Fruit fly (Drosophila melanogaster) whole organism, embryonic: Measurements from ENCODE around the gene CG14252.

Source experiments
- Adf1 ChIP-seq: fragments of 200-800 bp; sonication (Bioruptor generic); IDR thresholded peaks from 2 replicates; pipeline ENCODE4 v1.3.6; 2022; ENCODE audit warnings: missing biosample characterization, missing genetic modification characterization
- Bdp1 ChIP-seq: fragments of 200-800 bp; sonication (Bioruptor generic); optimal IDR thresholded peaks from 3 replicates; lab custom pipeline; 2016; ENCODE audit warnings: missing biosample characterization, missing genetic modification characterization
- CG15479 ChIP-seq: fragments of 200-800 bp; sonication (Bioruptor generic); optimal IDR thresholded peaks from 3 replicates; lab custom pipeline; 2019; ENCODE audit warnings: missing biosample characterization, mild to moderate bottlenecking, missing genetic modification characterization, moderate library complexity
- CG16779 ChIP-seq: fragments of 200-800 bp; sonication (Bioruptor generic); IDR thresholded peaks from 2 replicates; pipeline ENCODE4 v1.3.6; 2022; ENCODE audit warnings: missing biosample characterization, missing genetic modification characterization
- CG17359 ChIP-seq: fragments of 200-800 bp; sonication (Bioruptor generic); optimal IDR thresholded peaks from 3 replicates; lab custom pipeline; 2018; ENCODE audit warnings: missing biosample characterization, mild to moderate bottlenecking, missing genetic modification characterization, moderate library complexity
- CG18764 ChIP-seq: fragments of 200-800 bp; sonication (Bioruptor generic); optimal IDR thresholded peaks from 3 replicates; lab custom pipeline; 2016; ENCODE audit warnings: missing biosample characterization, missing genetic modification characterization
- CG2712 ChIP-seq: fragments of 200-800 bp; optimal IDR thresholded peaks from 3 replicates; lab custom pipeline; 2019; ENCODE audit warnings: missing biosample characterization, mild to moderate bottlenecking, missing genetic modification characterization, moderate library complexity
- CG30020 ChIP-seq: fragments of 200-800 bp; optimal IDR thresholded peaks from 2 replicates; lab custom pipeline; 2019; ENCODE audit warnings: missing biosample characterization, mild to moderate bottlenecking, missing genetic modification characterization, moderate library complexity
- CG42726 ChIP-seq: fragments of 200-800 bp; sonication (Bioruptor generic); IDR thresholded peaks from 2 replicates; pipeline ENCODE4 v1.3.6; 2022; ENCODE audit warnings: missing biosample characterization, missing genetic modification characterization; ENCODE audit not compliant: partially characterized antibody
- CG6254 ChIP-seq: fragments of 200-800 bp; sonication (Bioruptor generic); optimal IDR thresholded peaks from 3 replicates; lab custom pipeline; 2017; ENCODE audit warnings: mild to moderate bottlenecking, missing biosample characterization, missing genetic modification reagents, missing genetic modification characterization
- CG6791 ChIP-seq: fragments of 200-800 bp; sonication (Bioruptor generic); IDR thresholded peaks from 3 replicates; pipeline ENCODE4 v1.3.6; 2022; ENCODE audit warnings: missing biosample characterization, missing genetic modification characterization; ENCODE audit not compliant: partially characterized antibody
- CG7372 ChIP-seq: fragments of 200-800 bp; sonication (Bioruptor generic); IDR thresholded peaks from 2 replicates; pipeline ENCODE4 v1.3.6; 2022; ENCODE audit warnings: missing biosample characterization, missing genetic modification characterization
- CG7963 ChIP-seq: fragments of 200-800 bp; sonication (Bioruptor generic); IDR thresholded peaks from 3 replicates; pipeline ENCODE4 v1.3.6; 2022; ENCODE audit warnings: missing biosample characterization, missing genetic modification characterization; ENCODE audit not compliant: partially characterized antibody
- CG8924 ChIP-seq: fragments of 200-800 bp; optimal IDR thresholded peaks from 3 replicates; lab custom pipeline; 2019; ENCODE audit warnings: missing biosample characterization, mild to moderate bottlenecking, missing genetic modification characterization, moderate library complexity
- Elba2 ChIP-seq: fragments of 200-800 bp; sonication (Bioruptor generic); optimal IDR thresholded peaks from 3 replicates; lab custom pipeline; 2016; ENCODE audit warnings: missing biosample characterization, missing genetic modification characterization
- H2.0 ChIP-seq: fragments of 200-800 bp; sonication (Bioruptor generic); IDR thresholded peaks from 2 replicates; pipeline ENCODE4 v1.3.6; 2022; ENCODE audit warnings: missing biosample characterization, missing genetic modification characterization
- HmgZ ChIP-seq: fragments of 200-800 bp; sonication (Bioruptor generic); optimal IDR thresholded peaks from 2 replicates; lab custom pipeline; 2018; ENCODE audit warnings: missing biosample characterization, mild to moderate bottlenecking, missing genetic modification characterization
- Hsf ChIP-seq: fragments of 200-800 bp; sonication (Bioruptor generic); optimal IDR thresholded peaks from 3 replicates; lab custom pipeline; 2016; ENCODE audit warnings: missing biosample characterization, missing genetic modification characterization
- MESR4 ChIP-seq: fragments of 200-800 bp; sonication (Bioruptor generic); optimal IDR thresholded peaks from 2 replicates; lab custom pipeline; 2018; ENCODE audit warnings: missing biosample characterization, mild to moderate bottlenecking, missing genetic modification characterization, moderate library complexity
- Med ChIP-seq: fragments of 200-800 bp; sonication (Bioruptor generic); peaks from one replicate; lab custom pipeline; 2016; ENCODE audit warnings: missing biosample characterization, missing genetic modification characterization, mild to moderate bottlenecking, inconsistent platforms, moderate library complexity
- Opbp ChIP-seq: fragments of 200-800 bp; sonication (Bioruptor generic); IDR thresholded peaks from 3 replicates; pipeline ENCODE4 v1.3.6; 2022; ENCODE audit warnings: missing biosample characterization, missing genetic modification characterization; ENCODE audit not compliant: partially characterized antibody
- Scr ChIP-seq: fragments of 200-800 bp; sonication (Bioruptor generic); IDR thresholded peaks from 2 replicates; pipeline ENCODE4 v1.3.6; 2022; ENCODE audit warnings: missing biosample characterization, missing genetic modification characterization; ENCODE audit not compliant: partially characterized antibody
- Six4 ChIP-seq: fragments of 200-800 bp; sonication (Bioruptor generic); optimal IDR thresholded peaks from 2 replicates; lab custom pipeline; 2016; ENCODE audit warnings: missing biosample characterization, missing genetic modification characterization
- Spps ChIP-seq: fragments of 200-800 bp; sonication (Bioruptor generic); optimal IDR thresholded peaks from 2 replicates; lab custom pipeline; 2018; ENCODE audit warnings: missing biosample characterization, mild to moderate bottlenecking, missing genetic modification characterization
- amos ChIP-seq: fragments of 200-800 bp; sonication (Bioruptor generic); IDR thresholded peaks from 2 replicates; pipeline ENCODE4 v1.3.6; 2022; ENCODE audit warnings: missing biosample characterization, missing genetic modification characterization; ENCODE audit not compliant: partially characterized antibody
- bsh ChIP-seq, 2 experiments: fragments of 200-800 bp; sonication (Bioruptor generic); optimal IDR thresholded peaks; 2 replicates each; lab custom pipeline; 2017 to 2018; ENCODE audit warnings: mild to moderate bottlenecking in 2 of 2, missing biosample characterization in 2 of 2, missing genetic modification characterization in 2 of 2, moderate library complexity in 1 of 2
- cad ChIP-seq: fragments of >200 bp; optimal IDR thresholded peaks from 2 replicates; lab custom pipeline; 2017; ENCODE audit warnings: missing biosample characterization, missing genetic modification characterization
- corto ChIP-seq: fragments of 200-800 bp; sonication (Bioruptor generic); optimal IDR thresholded peaks from 2 replicates; lab custom pipeline; 2016; ENCODE audit warnings: missing biosample characterization, mild to moderate bottlenecking, missing genetic modification characterization, moderate library complexity
- eve ChIP-seq, 2 experiments: fragments of >200 bp; optimal IDR thresholded peaks; 2 replicates each; lab custom pipeline; 2017; ENCODE audit warnings: missing biosample characterization in 2 of 2, missing genetic modification characterization in 2 of 2
- exex ChIP-seq: fragments of 200-800 bp; sonication (Bioruptor generic); optimal IDR thresholded peaks from 4 replicates; lab custom pipeline; 2018; ENCODE audit warnings: missing biosample characterization, mild to moderate bottlenecking, missing genetic modification characterization, moderate library complexity
- fd3F ChIP-seq: fragments of 200-800 bp; sonication (Bioruptor generic); optimal IDR thresholded peaks from 2 replicates; lab custom pipeline; 2018; ENCODE audit warnings: missing biosample characterization, mild to moderate bottlenecking, missing genetic modification characterization, moderate library complexity
- gcm ChIP-seq: fragments of 200-800 bp; sonication (Bioruptor generic); optimal IDR thresholded peaks from 2 replicates; lab custom pipeline; 2019; ENCODE audit warnings: missing biosample characterization, mild to moderate bottlenecking, missing genetic modification characterization, moderate library complexity
- gt ChIP-seq: fragments of 200-800 bp; sonication (Bioruptor generic); IDR thresholded peaks from 2 replicates; pipeline ENCODE4 v1.3.6; 2022; ENCODE audit warnings: missing biosample characterization, missing genetic modification characterization
- inv ChIP-seq: fragments of 200-800 bp; sonication (Bioruptor generic); IDR thresholded peaks from 2 replicates; pipeline ENCODE4 v1.3.6; 2022; ENCODE audit warnings: missing biosample characterization, missing genetic modification characterization; ENCODE audit not compliant: partially characterized antibody
- jumu ChIP-seq: fragments of 200-800 bp; sonication (Bioruptor generic); optimal IDR thresholded peaks from 3 replicates; lab custom pipeline; 2016; ENCODE audit warnings: missing biosample characterization, missing genetic modification characterization
- knrl ChIP-seq: fragments of 200-800 bp; sonication (Bioruptor generic); IDR thresholded peaks from 3 replicates; pipeline ENCODE4 v1.3.6; 2022; ENCODE audit warnings: missing biosample characterization, missing genetic modification characterization; ENCODE audit not compliant: partially characterized antibody
- nerfin-1 ChIP-seq: fragments of 200-800 bp; sonication (Bioruptor generic); optimal IDR thresholded peaks from 3 replicates; lab custom pipeline; 2019; ENCODE audit warnings: missing biosample characterization, mild to moderate bottlenecking, missing genetic modification characterization, moderate library complexity
- nerfin-2 ChIP-seq: fragments of 200-800 bp; sonication (Bioruptor generic); IDR thresholded peaks from 2 replicates; pipeline ENCODE4 v1.3.6; 2022; ENCODE audit warnings: missing biosample characterization, missing genetic modification characterization; ENCODE audit not compliant: partially characterized antibody
- pb ChIP-seq: fragments of 200-800 bp; sonication (Bioruptor generic); optimal IDR thresholded peaks from 3 replicates; lab custom pipeline; 2016; ENCODE audit warnings: missing biosample characterization, missing genetic modification characterization
- sens ChIP-seq: fragments of 200-800 bp; sonication (Bioruptor generic); peaks from one replicate; lab custom pipeline; 2016; ENCODE audit warnings: missing biosample characterization, missing genetic modification characterization
- sima ChIP-seq: fragments of 200-800 bp; sonication (Bioruptor generic); optimal IDR thresholded peaks from 2 replicates; lab custom pipeline; 2016; ENCODE audit warnings: missing biosample characterization, missing genetic modification characterization
- slp2 ChIP-seq: fragments of 200-800 bp; sonication (Bioruptor generic); optimal IDR thresholded peaks from 2 replicates; lab custom pipeline; 2016; ENCODE audit warnings: missing biosample characterization, missing genetic modification characterization
- sug ChIP-seq: fragments of 200-800 bp; optimal IDR thresholded peaks from 2 replicates; lab custom pipeline; 2019; ENCODE audit warnings: missing biosample characterization, mild to moderate bottlenecking, missing genetic modification characterization, moderate library complexity
- tup ChIP-seq: fragments of 200-800 bp; sonication (Bioruptor generic); optimal IDR thresholded peaks from 2 replicates; lab custom pipeline; 2016; ENCODE audit warnings: missing biosample characterization, mild to moderate bottlenecking, missing genetic modification characterization, moderate library complexity
- unpg ChIP-seq: fragments of 200-800 bp; sonication (Bioruptor generic); optimal IDR thresholded peaks from 3 replicates; lab custom pipeline; 2018; ENCODE audit warnings: missing biosample characterization, mild to moderate bottlenecking, missing genetic modification characterization, moderate library complexity
- usp ChIP-seq: fragments of >200 bp; optimal IDR thresholded peaks from 2 replicates; lab custom pipeline; 2017; ENCODE audit warnings: missing biosample characterization, missing genetic modification characterization
- vfl ChIP-seq: fragments of 200-800 bp; sonication (Bioruptor generic); optimal IDR thresholded peaks from 2 replicates; lab custom pipeline; 2016; ENCODE audit warnings: missing biosample characterization, missing genetic modification characterization
- vnd ChIP-seq: fragments of 200-800 bp; sonication (Bioruptor generic); IDR thresholded peaks from 3 replicates; pipeline ENCODE4 v1.3.6; 2022; ENCODE audit warnings: missing biosample characterization, missing genetic modification characterization; ENCODE audit not compliant: partially characterized antibody
- z ChIP-seq: fragments of 200-800 bp; sonication (Bioruptor generic); IDR thresholded peaks from 3 replicates; pipeline ENCODE4 v1.3.6; 2022; ENCODE audit warnings: missing biosample characterization, missing genetic modification characterization

The CG14252 gene

dm6 chr3R:26947296-26947880 lies 2.1 kb downstream of the CG14252 start, which contains the start of gene Spag1:
Spag1 (plus strand) TSS chr3R:26947830.
- TF ChIP-seq eve (GFP tag; optimal IDR thresholded peaks at IDR 0.05; lab: Kevin White, UChicago): peak in 1 of 2 experiments; percentile 85
- no peak for TF ChIP-seq CG16779 (GFP tag; lab: Robert Waterston, UW)
- TF ChIP-seq CG30020 (tag; lab: Kevin White, UChicago): no peak
- peak; percentile 77 for TF ChIP-seq Scr
- no peak for TF ChIP-seq HmgZ (tag; lab: Kevin White, UChicago)
- no peak for TF ChIP-seq Hsf (GFP tag; lab: Kevin White, UChicago)
- TF ChIP-seq exex: peak; percentile 61
- peak; percentile 52 for TF ChIP-seq CG6254 (GFP tag; lab: Kevin White, UChicago)
- TF ChIP-seq Elba2 (GFP tag; lab: Kevin White, UChicago): no peak
- no peak for TF ChIP-seq z (GFP tag; lab: Robert Waterston, UW)
- no peak for TF ChIP-seq Six4
- TF ChIP-seq gt: no peak
- TF ChIP-seq gcm (GFP tag; lab: Kevin White, UChicago): peak; percentile 61
- TF ChIP-seq jumu (GFP tag; lab: Kevin White, UChicago): no peak
- peak; percentile 68; the same call in 2 of the 3 replicates for TF ChIP-seq CG7963 (GFP tag; lab: Robert Waterston, UW)
- TF ChIP-seq sug (tag; lab: Kevin White, UChicago): peak; percentile 18
- peak; percentile 90 for TF ChIP-seq CG6791 (GFP tag; lab: Robert Waterston, UW)
- no peak for TF ChIP-seq CG18764 (GFP tag; lab: Kevin White, UChicago)
- TF ChIP-seq Spps (tag; lab: Kevin White, UChicago): peak; percentile 20
- no peak for TF ChIP-seq CG7372
- peak; percentile 64; the same call in 1 of the 2 replicates for TF ChIP-seq nerfin-2
- TF ChIP-seq corto (GFP tag; lab: Kevin White, UChicago): peak; percentile 55
- peak; percentile 82 for TF ChIP-seq amos
- TF ChIP-seq Bdp1: peak; percentile 100
- peak; percentile 35; the same call in 1 of the 2 replicates for TF ChIP-seq inv (GFP tag; lab: Robert Waterston, UW)
- TF ChIP-seq CG2712: peak; percentile 43
- TF ChIP-seq MESR4 (GFP tag; lab: Kevin White, UChicago): no peak
- no peak for TF ChIP-seq CG8924 (tag; lab: Kevin White, UChicago)
- peak; percentile 85; the same call in 1 of the 2 replicates for TF ChIP-seq CG42726
- no peak for TF ChIP-seq vfl (GFP tag; lab: Kevin White, UChicago)
- TF ChIP-seq Adf1 (GFP tag; lab: Robert Waterston, UW): no peak
- peak; percentile 69 for TF ChIP-seq sens (GFP tag; lab: Kevin White, UChicago)
- peak; percentile 51 for TF ChIP-seq Med (GFP tag; lab: Kevin White, UChicago)
- peak; percentile 76; the same call in 2 of the 3 replicates for TF ChIP-seq vnd (GFP tag; lab: Robert Waterston, UW)
- TF ChIP-seq fd3F (GFP tag; lab: Kevin White, UChicago): no peak
- TF ChIP-seq knrl (GFP tag; lab: Robert Waterston, UW): peak; percentile 66
- TF ChIP-seq tup (GFP tag; lab: Kevin White, UChicago): no peak
- TF ChIP-seq sima (GFP tag; lab: Kevin White, UChicago): no peak
- peak; percentile 32 for TF ChIP-seq nerfin-1 (tag; lab: Kevin White, UChicago)
- no peak for TF ChIP-seq cad (GFP tag; lab: Kevin White, UChicago)
- no peak for TF ChIP-seq CG17359
- peak; percentile 90 for TF ChIP-seq Opbp (GFP tag; lab: Robert Waterston, UW)
- no peak for TF ChIP-seq CG15479
- no peak for TF ChIP-seq slp2 (GFP tag; lab: Kevin White, UChicago)
- no peak for TF ChIP-seq usp (GFP tag; lab: Kevin White, UChicago)
- peak; percentile 30 for TF ChIP-seq unpg (GFP tag; lab: Kevin White, UChicago)
- TF ChIP-seq bsh (GFP tag; optimal IDR thresholded peaks at IDR 0.05; lab: Kevin White, UChicago): peak in 1 of 2 experiments; percentile 18
- TF ChIP-seq H2.0 (GFP tag; lab: Robert Waterston, UW): no peak
- TF ChIP-seq pb (GFP tag; lab: Kevin White, UChicago): no peak
